Fruit fly (Drosophila melanogaster) whole organism, prepupa: ENCODE data around the gene CG33985.
A peak's percentile ranks its signal among the peaks of the same experiment; 100 is the strongest.

Experiments used
- CG11902 ChIP-seq: fragments of 200-800 bp; sonication (Bioruptor generic); optimal IDR thresholded peaks from 3 replicates; lab custom pipeline; 2016; ENCODE audit warnings: missing biosample characterization, missing genetic modification characterization
- CG3032 ChIP-seq: fragments of 200-800 bp; optimal IDR thresholded peaks from 2 replicates; lab custom pipeline; 2019; ENCODE audit warnings: missing biosample characterization, mild to moderate bottlenecking, missing genetic modification characterization, moderate library complexity
- CG31627 ChIP-seq: fragments of 200-800 bp; sonication (Bioruptor generic); optimal IDR thresholded peaks from 3 replicates; lab custom pipeline; 2016; ENCODE audit warnings: missing biosample characterization, missing genetic modification characterization
- CG8632 ChIP-seq: fragments of 200-800 bp; sonication (Bioruptor generic); optimal IDR thresholded peaks from 3 replicates; lab custom pipeline; 2016; ENCODE audit warnings: missing biosample characterization, missing genetic modification characterization
- Gug ChIP-seq: fragments of 200-800 bp; sonication (Bioruptor generic); IDR thresholded peaks from 2 replicates; pipeline ENCODE4 v1.3.6; 2022; ENCODE audit warnings: missing biosample characterization, missing genetic modification characterization
- Hr39 ChIP-seq: fragments of 200-800 bp; sonication (Bioruptor generic); optimal IDR thresholded peaks from 2 replicates; lab custom pipeline; 2016; ENCODE audit warnings: missing biosample characterization, missing genetic modification characterization
- OdsH ChIP-seq: fragments of 200-800 bp; sonication (Bioruptor generic); optimal IDR thresholded peaks from 3 replicates; lab custom pipeline; 2016; ENCODE audit warnings: missing biosample characterization, missing genetic modification characterization
- Sox14 ChIP-seq: fragments of 200-800 bp; sonication (Bioruptor generic); optimal IDR thresholded peaks from 3 replicates; lab custom pipeline; 2016; ENCODE audit warnings: missing biosample characterization, missing genetic modification characterization
- salr ChIP-seq, 2 experiments: fragments of 200-800 bp; sonication (Bioruptor generic); optimal IDR thresholded peaks; 3 replicates each; lab custom pipeline; 2016 to 2018; ENCODE audit warnings: missing biosample characterization in 2 of 2, missing genetic modification characterization in 2 of 2, mild to moderate bottlenecking in 1 of 2
- vri ChIP-seq: fragments of 200-800 bp; sonication (Bioruptor generic); optimal IDR thresholded peaks from 3 replicates; lab custom pipeline; 2016; ENCODE audit warnings: missing biosample characterization, mild to moderate bottlenecking, missing genetic modification characterization

DNA sequence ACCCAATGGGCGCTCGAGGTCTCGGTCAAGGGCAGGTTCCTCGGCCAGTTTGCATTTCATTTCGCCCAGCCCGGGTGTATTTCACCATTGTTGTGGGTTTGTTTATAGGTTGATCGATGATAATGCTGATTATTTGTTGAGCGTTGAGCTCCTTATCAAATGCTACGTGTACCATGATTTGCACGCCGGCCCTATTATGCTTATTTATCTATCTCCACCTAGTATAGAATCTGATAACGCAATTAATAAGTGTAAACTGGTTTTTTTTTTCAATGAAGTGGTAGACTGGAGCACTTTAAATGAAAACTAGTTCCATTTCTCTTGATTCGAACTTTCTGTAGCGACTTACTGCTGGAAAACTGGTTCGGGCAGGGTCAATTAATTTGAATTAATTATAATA, 24.4 kb downstream of the CG33985 start:
- TF ChIP-seq OdsH (GFP tag; lab: Kevin White, UChicago) (no peak), vri (GFP tag; lab: Kevin White, UChicago) (peak; percentile 1), Gug (GFP tag; lab: Robert Waterston, UW) (no peak), CG31627 (GFP tag; lab: Kevin White, UChicago) (no peak), CG8632 (GFP tag; lab: Kevin White, UChicago) (no peak), salr (GFP tag; optimal IDR thresholded peaks at IDR 0.05; lab: Kevin White, UChicago) (no peak), CG3032 (tag; lab: Kevin White, UChicago) (no peak), Sox14 (no peak), Hr39 (GFP tag; lab: Kevin White, UChicago) (no peak), CG11902 (GFP tag; lab: Kevin White, UChicago) (no peak)
